Worm (Caenorhabditis elegans) whole organism, L3 larva: ENCODE results near the gene C27C12.1.
A peak's percentile ranks its signal among the peaks of the same experiment; 100 is the strongest.

Experiments used
- R02D3.7 ChIP-seq: fragments of 150-350 bp; optimal IDR thresholded peaks from 2 replicates; lab custom pipeline; 2014; ENCODE audit warnings: missing biosample characterization, missing genetic modification characterization
- fkh-2 ChIP-seq: fragments of 150-350 bp; optimal IDR thresholded peaks from 2 replicates; lab custom pipeline; 2014; ENCODE audit warnings: missing biosample characterization, missing genetic modification reagents, missing genetic modification characterization
- lsy-12 ChIP-seq: sonication (generic microtip); optimal IDR thresholded peaks from 2 replicates; lab custom pipeline; 2016; ENCODE audit warnings: mild to moderate bottlenecking, missing genetic modification characterization, missing compliant biosample characterization
- mdl-1 ChIP-seq: fragments of 150-350 bp; optimal IDR thresholded peaks from 2 replicates; lab custom pipeline; 2014; ENCODE audit warnings: missing biosample characterization, missing genetic modification characterization
- snpc-4 ChIP-seq: fragments of 150-350 bp; optimal IDR thresholded peaks from 2 replicates; lab custom pipeline; 2014; ENCODE audit warnings: missing biosample characterization, missing genetic modification characterization
- unc-62 ChIP-seq: fragments of 150-350 bp; sonication (generic microtip); optimal IDR thresholded peaks from 4 replicates; lab custom pipeline; 2014; ENCODE audit warnings: missing biosample characterization, missing genetic modification reagents, missing genetic modification characterization

ce11 chrX:14824490-14825050 lies 29.0 kb downstream of the C27C12.1 start, which contains the start of gene mbk-1:
- TF ChIP-seq fkh-2 (tag; lab: Kevin White, UChicago) (no peak), unc-62 (GFP tag; lab: Kevin White, UChicago) (no peak), lsy-12 (tag; lab: Kevin White, UChicago) (no peak), R02D3.7 (tag; lab: Kevin White, UChicago) (no peak), snpc-4 (tag; lab: Kevin White, UChicago) (peak; percentile 35), mdl-1 (tag; lab: Kevin White, UChicago) (peak; percentile 26)
